Worm (Caenorhabditis elegans) whole organism, L1 larva: ENCODE results near the gene C45G9.9.
A peak's percentile ranks its signal among the peaks of the same experiment; 100 is the strongest.

Source experiments
- C04F5.9 ChIP-seq: sonication (generic microtip); optimal IDR thresholded peaks from 2 replicates; lab custom pipeline; 2016; ENCODE audit warnings: missing genetic modification characterization, missing compliant biosample characterization
- C16A3.4 ChIP-seq: fragments of 150-350 bp; optimal IDR thresholded peaks from 2 replicates; lab custom pipeline; 2014; ENCODE audit warnings: missing biosample characterization, missing genetic modification characterization
- C34B4.2 ChIP-seq: sonication (generic microtip); optimal IDR thresholded peaks from 2 replicates; lab custom pipeline; 2017; ENCODE audit warnings: mild to moderate bottlenecking, missing genetic modification characterization, missing compliant biosample characterization
- Y116A8C.19 ChIP-seq: sonication (generic microtip); optimal IDR thresholded peaks from 2 replicates; lab custom pipeline; 2016; ENCODE audit warnings: missing compliant biosample characterization, missing genetic modification characterization, borderline replicate concordance
- ama-1 ChIP-seq: fragments of 150-350 bp; optimal IDR thresholded peaks from 2 replicates; lab custom pipeline; 2014
- blmp-1 ChIP-seq: fragments of 150-350 bp; optimal IDR thresholded peaks from 2 replicates; lab custom pipeline; 2014; ENCODE audit warnings: missing biosample characterization, missing genetic modification characterization
- ceh-63 ChIP-seq: fragments of 200-800 bp; sonication (Bioruptor generic); optimal IDR thresholded peaks from 2 replicates; lab custom pipeline; 2018; ENCODE audit warnings: mild to moderate bottlenecking, missing genetic modification characterization, missing compliant biosample characterization
- ceh-88 ChIP-seq: fragments of 200-800 bp; sonication (Bioruptor generic); IDR thresholded peaks from 2 replicates; pipeline ENCODE4 v1.3.6; 2022; ENCODE audit warnings: missing genetic modification characterization, missing compliant biosample characterization
- dpl-1 ChIP-seq, 3 experiments: fragments of 150-350 bp in 2 of 3; sonication (generic microtip) in 1 of 3; optimal IDR thresholded peaks; 2 replicates each; lab custom pipeline; 2014 to 2017; ENCODE audit warnings: missing biosample characterization in 3 of 3, missing genetic modification characterization in 3 of 3, missing genetic modification reagents in 3 of 3
- efl-1 ChIP-seq, 4 experiments: fragments of 150-350 bp; optimal IDR thresholded peaks in 3 of 4; peaks in 1 of 4; 1 replicate in 1 of 4; 2 replicates in 3 of 4; lab custom pipeline; 2014; ENCODE audit warnings: missing biosample characterization in 2 of 4, missing genetic modification characterization in 2 of 4, missing genetic modification reagents in 2 of 4
- elt-2 ChIP-seq: sonication (generic microtip); optimal IDR thresholded peaks from 2 replicates; lab custom pipeline; 2016; ENCODE audit warnings: missing genetic modification characterization, mild to moderate bottlenecking, inconsistent platforms, missing compliant biosample characterization, missing genetic modification reagents
- ets-5 ChIP-seq: fragments of 200-800 bp; sonication (Bioruptor generic); IDR thresholded peaks from 2 replicates; pipeline ENCODE4 v1.3.6; 2022; ENCODE audit warnings: missing genetic modification characterization, missing compliant biosample characterization
- fkh-10 ChIP-seq: sonication (generic microtip); optimal IDR thresholded peaks from 2 replicates; lab custom pipeline; 2017; ENCODE audit warnings: missing biosample characterization, missing genetic modification reagents, missing genetic modification characterization
- fkh-8 ChIP-seq: sonication (generic microtip); optimal IDR thresholded peaks from 2 replicates; lab custom pipeline; 2016; ENCODE audit warnings: mild to moderate bottlenecking, missing genetic modification characterization, missing compliant biosample characterization
- fos-1 ChIP-seq: fragments of 150-350 bp; optimal IDR thresholded peaks from 2 replicates; lab custom pipeline; 2014; ENCODE audit warnings: missing biosample characterization, missing genetic modification characterization
- lin-14 ChIP-seq: fragments of 200-800 bp; sonication (Bioruptor generic); optimal IDR thresholded peaks from 2 replicates; lab custom pipeline; 2018; ENCODE audit warnings: mild to moderate bottlenecking, missing genetic modification characterization, moderate library complexity, missing compliant biosample characterization
- lin-15B ChIP-seq: fragments of 150-350 bp; sonication (generic microtip); optimal IDR thresholded peaks from 3 replicates; lab custom pipeline; 2014; ENCODE audit warnings: missing biosample characterization, missing genetic modification characterization
- lin-39 ChIP-seq: fragments of 150-350 bp; optimal IDR thresholded peaks from 2 replicates; lab custom pipeline; 2014; ENCODE audit warnings: missing biosample characterization, missing genetic modification reagents, missing genetic modification characterization
- lir-3 ChIP-seq: sonication (generic microtip); optimal IDR thresholded peaks from 2 replicates; lab custom pipeline; 2016; ENCODE audit warnings: mild to moderate bottlenecking, missing genetic modification characterization, moderate library complexity, missing compliant biosample characterization; ENCODE audit not compliant: poor library complexity
- lsy-2 ChIP-seq, 2 experiments: fragments of 150-350 bp; optimal IDR thresholded peaks; 2 replicates each; lab custom pipeline; 2014; ENCODE audit warnings: missing biosample characterization in 2 of 2, missing genetic modification characterization in 2 of 2
- mdl-1 ChIP-seq, 2 experiments: fragments of 150-350 bp; optimal IDR thresholded peaks; 2 replicates each; lab custom pipeline; 2014 to 2017; ENCODE audit warnings: missing biosample characterization in 2 of 2, missing genetic modification characterization in 2 of 2, inconsistent platforms in 1 of 2
- nhr-12 ChIP-seq: sonication (generic microtip); optimal IDR thresholded peaks from 2 replicates; lab custom pipeline; 2017; ENCODE audit warnings: missing biosample characterization, missing genetic modification characterization
- nhr-20 ChIP-seq: sonication (generic microtip); optimal IDR thresholded peaks from 2 replicates; lab custom pipeline; 2016; ENCODE audit warnings: mild to moderate bottlenecking, missing genetic modification characterization, missing compliant biosample characterization
- nhr-237 ChIP-seq: fragments of 150-350 bp; optimal IDR thresholded peaks from 2 replicates; lab custom pipeline; 2014; ENCODE audit warnings: missing biosample characterization, missing genetic modification characterization
- nhr-76 ChIP-seq: sonication (generic microtip); optimal IDR thresholded peaks from 2 replicates; lab custom pipeline; 2017; ENCODE audit warnings: missing biosample characterization, missing genetic modification characterization
- nhr-90 ChIP-seq: sonication (generic microtip); optimal IDR thresholded peaks from 2 replicates; lab custom pipeline; 2016; ENCODE audit warnings: mild to moderate bottlenecking, missing genetic modification characterization, missing compliant biosample characterization; ENCODE audit not compliant: poor library complexity
- pqm-1 ChIP-seq: sonication (generic microtip); optimal IDR thresholded peaks from 3 replicates; lab custom pipeline; 2017; ENCODE audit warnings: missing biosample characterization, missing genetic modification characterization
- skn-1 ChIP-seq: fragments of 150-350 bp; optimal IDR thresholded peaks from 2 replicates; lab custom pipeline; 2014; ENCODE audit warnings: missing biosample characterization, missing genetic modification characterization
- snpc-4 ChIP-seq: fragments of 150-350 bp; optimal IDR thresholded peaks from 2 replicates; lab custom pipeline; 2014; ENCODE audit warnings: missing biosample characterization, missing genetic modification characterization
- sox-4 ChIP-seq: sonication (generic microtip); optimal IDR thresholded peaks from 2 replicates; lab custom pipeline; 2016; ENCODE audit warnings: missing genetic modification characterization, missing compliant biosample characterization
- sptf-1 ChIP-seq: fragments of 150-350 bp; optimal IDR thresholded peaks from 2 replicates; lab custom pipeline; 2014; ENCODE audit warnings: missing biosample characterization, missing genetic modification characterization
- swsn-7 ChIP-seq: sonication (generic microtip); optimal IDR thresholded peaks from 2 replicates; lab custom pipeline; 2016; ENCODE audit warnings: missing genetic modification characterization, missing compliant biosample characterization
- tbx-2 ChIP-seq: sonication (generic microtip); optimal IDR thresholded peaks from 2 replicates; lab custom pipeline; 2016; ENCODE audit warnings: missing genetic modification characterization, missing compliant biosample characterization
- unc-30 ChIP-seq: sonication (generic microtip); optimal IDR thresholded peaks from 2 replicates; lab custom pipeline; 2017; ENCODE audit warnings: missing biosample characterization, missing genetic modification characterization

C45G9.9 gene

ce11 chrIII:5047175-5047574 is 8.4 kb downstream of the C45G9.9 start, which contains the start of gene txbp-3 (continued):
- TF ChIP-seq C34B4.2 (no peak), unc-30 (tag; lab: Kevin White, UChicago) (no peak), swsn-7 (peak; percentile 2), ceh-63 (no peak), fkh-8 (tag; lab: Kevin White, UChicago) (peak; percentile 23), nhr-76 (tag; lab: Kevin White, UChicago) (no peak), fos-1 (tag; lab: Kevin White, UChicago) (no peak), nhr-237 (tag; lab: Kevin White, UChicago) (no peak), C04F5.9 (tag; lab: Kevin White, UChicago) (no peak), mdl-1 (tag; optimal IDR thresholded peaks at IDR 0.05; lab: Kevin White, UChicago) (no peak), lsy-2 (tag; optimal IDR thresholded peaks at IDR 0.05; lab: Kevin White, UChicago) (peak; percentile 12 to 48), blmp-1 (tag; lab: Kevin White, UChicago) (peak; percentile 38), skn-1 (tag; lab: Kevin White, UChicago) (no peak), lin-15B (tag; lab: Kevin White, UChicago) (no peak), nhr-90 (tag; lab: Kevin White, UChicago) (no peak), nhr-12 (tag; lab: Kevin White, UChicago) (no peak)

- no peak for TF ChIP-seq lin-14 (GFP tag; lab: Kevin White, UChicago)
- TF ChIP-seq ets-5 = no peak
- peak; percentile 6 for TF ChIP-seq ceh-63
- no peak for TF ChIP-seq Y116A8C.19 (tag; lab: Kevin White, UChicago)
- TF ChIP-seq ceh-88 (GFP tag; lab: Robert Waterston, UW) = no peak
- TF ChIP-seq lsy-2 (tag; optimal IDR thresholded peaks at IDR 0.05; lab: Kevin White, UChicago) = no peak
- TF ChIP-seq C16A3.4 (tag; lab: Kevin White, UChicago) = no peak
- TF ChIP-seq efl-1 (optimal IDR thresholded peaks at IDR 0.05; lab: Kevin White, UChicago) = no peak
- TF ChIP-seq efl-1 (GFP tag; optimal IDR thresholded peaks at IDR 0.05 in 1 of 2; lab: Kevin White, UChicago) = peak in 1 of 2 experiments; percentile 47
- no peak for TF ChIP-seq nhr-12 (tag; lab: Kevin White, UChicago)
- TF ChIP-seq C04F5.9 (tag; lab: Kevin White, UChicago) = no peak
- TF ChIP-seq elt-2 (tag; lab: Kevin White, UChicago) = no peak
- TF ChIP-seq sox-4 = no peak
- TF ChIP-seq, all 84 proteins: peak for 2
Observed at ce11 chrIII:5044709-5045108, 10.9 kb downstream of the C45G9.9 start, which contains the start of gene C45G9.14. C45G9.14 (plus strand) TSS chrIII:5045009.

ce11 chrIII:5042112-5042511 is 13.5 kb downstream of the C45G9.9 start, which contains the start of gene nlp-43:
nlp-43 (plus strand) TSS chrIII:5042412.
- TF ChIP-seq C04F5.9 (tag; lab: Kevin White, UChicago) (no peak), ceh-63 (no peak), snpc-4 (tag; lab: Kevin White, UChicago) (no peak), pqm-1 (tag; lab: Kevin White, UChicago) (no peak)

- TF ChIP-seq dpl-1 (GFP tag; optimal IDR thresholded peaks at IDR 0.05; lab: Kevin White, UChicago) (no peak), mdl-1 (tag; optimal IDR thresholded peaks at IDR 0.05; lab: Kevin White, UChicago) (no peak), fkh-10 (GFP tag; lab: Kevin White, UChicago) (no peak), ama-1 (no peak), sptf-1 (tag; lab: Kevin White, UChicago) (no peak), blmp-1 (tag; lab: Kevin White, UChicago) (no peak), lir-3 (no peak), tbx-2 (tag; lab: Kevin White, UChicago) (no peak), nhr-20 (tag; lab: Kevin White, UChicago) (no peak), C04F5.9 (tag; lab: Kevin White, UChicago) (no peak), lin-39 (tag; lab: Kevin White, UChicago) (no peak)
Observed at ce11 chrIII:5036158-5036557, 19.5 kb downstream of the C45G9.9 start, which contains the start of gene C45G9.6. C45G9.6 (plus strand) TSS chrIII:5036458.
